Fruit fly (Drosophila melanogaster): ENCODE measurements around the gene CG14780.

Gene CG14780

DNA sequence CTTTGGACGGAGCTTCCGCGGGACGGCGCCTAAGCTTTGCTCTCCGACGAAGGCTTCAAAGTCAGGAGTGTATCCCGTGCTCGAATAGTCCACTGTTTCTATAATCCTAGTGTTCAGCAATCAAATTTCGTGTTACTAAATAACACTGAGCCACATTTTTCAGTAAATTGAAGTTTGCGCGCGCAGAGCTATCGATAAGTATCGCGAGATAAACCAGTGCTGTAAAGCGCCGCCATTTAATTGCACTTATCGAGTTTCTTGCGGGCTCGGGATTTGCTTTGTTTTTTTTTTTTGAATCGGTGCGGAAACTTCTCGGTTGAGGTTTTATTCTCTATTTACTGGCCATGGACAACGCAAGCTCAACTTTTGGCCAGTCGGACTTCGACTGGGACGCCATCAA lies 4.5 kb downstream of the CG14780 start, which contains the start of the genes Rab27 and mei-38 (continued):
- TF ChIP-seq CG17802 (tag; optimal IDR thresholded peaks at IDR 0.05) (no peak), fu2 (GFP tag; optimal IDR thresholded peaks at IDR 0.05) (peak; percentile 3), bsh (GFP tag; optimal IDR thresholded peaks at IDR 0.05) (no peak), nerfin-1 (tag; optimal IDR thresholded peaks at IDR 0.05) (no peak), CG14667 (GFP tag; IDR thresholded peaks at IDR 0.05) (no peak), sqz (GFP tag; optimal IDR thresholded peaks at IDR 0.05) (no peak), CG5245 (GFP tag; optimal IDR thresholded peaks at IDR 0.05) (no peak), CG12391 (tag; optimal IDR thresholded peaks at IDR 0.05) (no peak), CG42726 (GFP tag; IDR thresholded peaks at IDR 0.05; ENCODE audit: partially characterized antibody) (peak; percentile 72), pb (GFP tag; optimal IDR thresholded peaks at IDR 0.05) (no peak), croc (GFP tag; conservative IDR thresholded peaks at IDR 0.05) (no peak), CG13123 (GFP tag; optimal IDR thresholded peaks at IDR 0.05) (no peak), wdn (GFP tag; IDR thresholded peaks at IDR 0.05) (no peak), CG6654 (GFP tag; optimal IDR thresholded peaks at IDR 0.05) (no peak), CG7357 (GFP tag; IDR thresholded peaks at IDR 0.05) (no peak), CG7987 (GFP tag; optimal IDR thresholded peaks at IDR 0.05) (no peak), HmgD (GFP tag; optimal IDR thresholded peaks at IDR 0.05) (peak; percentile 34), kay (GFP tag; optimal IDR thresholded peaks at IDR 0.05) (no peak), Max (GFP tag; optimal IDR thresholded peaks at IDR 0.05) (no peak), Myb (GFP tag; optimal IDR thresholded peaks at IDR 0.05) (peak; percentile 75), CG15479 (GFP tag; optimal IDR thresholded peaks at IDR 0.05) (no peak), NfI (GFP tag; optimal IDR thresholded peaks at IDR 0.05) (no peak), CG2116 (GFP tag; optimal IDR thresholded peaks at IDR 0.05) (peak; percentile 69), CG16813 (GFP tag; IDR thresholded peaks at IDR 0.05; ENCODE audit: partially characterized antibody) (peak; percentile 73), sens (GFP tag) (peak; percentile 65), CG10366 (GFP tag; IDR thresholded peaks at IDR 0.05) (no peak), Aef1 (GFP tag; IDR thresholded peaks at IDR 0.05) (no peak), shn (GFP tag; optimal IDR thresholded peaks at IDR 0.05) (no peak), CG17612 (GFP tag; IDR thresholded peaks at IDR 0.05) (no peak), ken (GFP tag; IDR thresholded peaks at IDR 0.05) (0 out of 3 replicates have a peak, but pooled peaks have one; percentile 48), CG4854 (GFP tag; optimal IDR thresholded peaks at IDR 0.05) (no peak), Dp (GFP tag; optimal IDR thresholded peaks at IDR 0.05) (peak; percentile 93), D19A (tag; optimal IDR thresholded peaks at IDR 0.05) (no peak), CG17568 (GFP tag; optimal IDR thresholded peaks at IDR 0.05) (no peak), pnt (GFP tag; optimal IDR thresholded peaks at IDR 0.05) (no peak), cato (GFP tag; optimal IDR thresholded peaks at IDR 0.05; ENCODE audit: borderline replicate concordance) (no peak), dpn (GFP tag; optimal IDR thresholded peaks at IDR 0.05) (peak; percentile 40 to 56), grau (tag; optimal IDR thresholded peaks at IDR 0.05) (no peak), PHDP (tag; optimal IDR thresholded peaks at IDR 0.05) (no peak), usp (GFP tag; optimal IDR thresholded peaks at IDR 0.05) (no peak), disco-r (GFP tag; optimal IDR thresholded peaks at IDR 0.05) (no peak), stwl (tag; optimal IDR thresholded peaks at IDR 0.05) (peak; percentile 23), sens-2 (GFP tag; IDR thresholded peaks at IDR 0.05) (no peak), CG8388 (GFP tag; optimal IDR thresholded peaks at IDR 0.05) (no peak), CG30403 (GFP tag; optimal IDR thresholded peaks at IDR 0.05) (peak; percentile 19), CG9437 (GFP tag; optimal IDR thresholded peaks at IDR 0.05) (no peak), crol (GFP tag; IDR thresholded peaks at IDR 0.05) (no peak), cas (GFP tag; IDR thresholded peaks at IDR 0.05) (no peak), Sry-β (GFP tag; optimal IDR thresholded peaks at IDR 0.05) (no peak), CTCF (GFP tag; optimal IDR thresholded peaks at IDR 0.05) (no peak), dmrt99B (tag; optimal IDR thresholded peaks at IDR 0.05) (no peak), CG10267 (tag; optimal IDR thresholded peaks at IDR 0.05) (peak; percentile 97)

All from whole organism, embryonic.